Fruit fly (Drosophila melanogaster) whole organism, prepupa: ENCODE measurements around the gene PK2-R1.

ENCODE experiments used
- dsx ChIP-seq: fragments of 200-800 bp; optimal IDR thresholded peaks from 3 replicates; lab custom pipeline; 2019; ENCODE audit warnings: missing biosample characterization, mild to moderate bottlenecking, missing genetic modification characterization, moderate library complexity; ENCODE audit not compliant: poor library complexity, severe bottlenecking
- net ChIP-seq: fragments of 200-800 bp; sonication (Bioruptor generic); optimal IDR thresholded peaks from 3 replicates; lab custom pipeline; 2016; ENCODE audit warnings: missing biosample characterization, missing genetic modification characterization

dm6 chr3R:13334007-13334406 lies 4.1 kb upstream of the PK2-R1 start, which contains the start of gene PK2-R2:
- TF ChIP-seq dsx (GFP tag; lab: Kevin White, UChicago) (no peak), net (GFP tag; lab: Kevin White, UChicago) (no peak)
